Fruit fly (Drosophila melanogaster): ENCODE measurements around the gene IntS11.

The IntS11 gene

dm6 chr3R:29745056-29745455 is at the start of gene IntS11, which contains the start of gene Wdr24 (continued):
- TF ChIP-seq bbx (GFP tag; IDR thresholded peaks at IDR 0.05; ENCODE audit: partially characterized antibody) (no peak), Fer2 (tag; optimal IDR thresholded peaks at IDR 0.05) (peak; percentile 80), CG30431 (GFP tag; optimal IDR thresholded peaks at IDR 0.05) (peak; percentile 49), CG17359 (tag; optimal IDR thresholded peaks at IDR 0.05) (peak; percentile 70), exex (tag; optimal IDR thresholded peaks at IDR 0.05) (peak; percentile 60), oc (tag; optimal IDR thresholded peaks at IDR 0.05) (no peak), CG12071 (GFP tag; optimal IDR thresholded peaks at IDR 0.05) (peak; percentile 27), Scr (GFP tag; IDR thresholded peaks at IDR 0.05; ENCODE audit: partially characterized antibody) (peak; percentile 51), chinmo (GFP tag; IDR thresholded peaks at IDR 0.05; ENCODE audit: partially characterized antibody) (0 out of 4 replicates have a peak, but pooled peaks have one; percentile 57), CG10462 (GFP tag; optimal IDR thresholded peaks at IDR 0.05) (no peak), hbn (GFP tag; IDR thresholded peaks at IDR 0.05; ENCODE audit: partially characterized antibody) (no peak), dmrt99B (tag; optimal IDR thresholded peaks at IDR 0.05) (no peak), Six4 (GFP tag; optimal IDR thresholded peaks at IDR 0.05) (no peak), Gsc (GFP tag; IDR thresholded peaks at IDR 0.05) (peak; percentile 82), CG8281 (tag; optimal IDR thresholded peaks at IDR 0.05) (no peak), Atf-2 (GFP tag; optimal IDR thresholded peaks at IDR 0.05) (peak; percentile 47), CG1832 (GFP tag; optimal IDR thresholded peaks at IDR 0.05) (no peak), CG31224 (GFP tag; IDR thresholded peaks at IDR 0.05) (peak; percentile 88), CG12391 (tag; optimal IDR thresholded peaks at IDR 0.05) (peak; percentile 84), CG3407 (GFP tag; optimal IDR thresholded peaks at IDR 0.05) (no peak), gsb (GFP tag; IDR thresholded peaks at IDR 0.05) (peak; percentile 86), CG6654 (GFP tag; optimal IDR thresholded peaks at IDR 0.05) (no peak), gcm (GFP tag; optimal IDR thresholded peaks at IDR 0.05) (no peak), CG11504 (tag; optimal IDR thresholded peaks at IDR 0.05) (no peak), CG4617 (GFP tag; optimal IDR thresholded peaks at IDR 0.05; ENCODE audit: borderline replicate concordance) (peak; percentile 91), Mes4 (GFP tag; optimal IDR thresholded peaks at IDR 0.05) (peak; percentile 36), sug (tag; optimal IDR thresholded peaks at IDR 0.05) (peak; percentile 89), aop (GFP tag; IDR thresholded peaks at IDR 0.05) (peak; percentile 14; the same call in 1 of the 2 replicates), pho (GFP tag; optimal IDR thresholded peaks at IDR 0.05) (peak; percentile 82), sna (GFP tag; IDR thresholded peaks at IDR 0.05; ENCODE audit: partially characterized antibody) (peak; percentile 24; the same call in 1 of the 2 replicates), ap (GFP tag; IDR thresholded peaks at IDR 0.05) (peak; percentile 76), CG8388 (GFP tag; optimal IDR thresholded peaks at IDR 0.05) (no peak), wdn (GFP tag; IDR thresholded peaks at IDR 0.05) (peak; percentile 88), CG2202 (tag; optimal IDR thresholded peaks at IDR 0.05) (peak; percentile 11), Bdp1 (GFP tag; optimal IDR thresholded peaks at IDR 0.05) (peak; percentile 44), CG15011 (GFP tag; optimal IDR thresholded peaks at IDR 0.05) (no peak), Myb (GFP tag; optimal IDR thresholded peaks at IDR 0.05) (peak; percentile 68), Blimp-1 (GFP tag; optimal IDR thresholded peaks at IDR 0.05) (no peak), CG1602 (GFP tag; optimal IDR thresholded peaks at IDR 0.05) (peak; percentile 84), croc (GFP tag; conservative IDR thresholded peaks at IDR 0.05) (peak; percentile 75), Spps (tag; optimal IDR thresholded peaks at IDR 0.05) (no peak), CG1529 (GFP tag; optimal IDR thresholded peaks at IDR 0.05) (no peak), CG30403 (GFP tag; optimal IDR thresholded peaks at IDR 0.05) (peak; percentile 86), Dip3 (GFP tag; optimal IDR thresholded peaks at IDR 0.05) (peak; percentile 91), CG14860 (GFP tag; IDR thresholded peaks at IDR 0.05; ENCODE audit: partially characterized antibody) (no peak), CG43689 (GFP tag; IDR thresholded peaks at IDR 0.05) (peak; percentile 80), abd-A (tag; optimal IDR thresholded peaks at IDR 0.05) (no peak), CG12299 (tag; optimal IDR thresholded peaks at IDR 0.05) (peak; percentile 64), D19B (GFP tag; optimal IDR thresholded peaks at IDR 0.05) (no peak), dm (GFP tag; optimal IDR thresholded peaks at IDR 0.05) (peak; percentile 74)

Measured in whole organism, embryonic.